Worm (Caenorhabditis elegans) whole organism, late embryonic: ENCODE data around the gene sid-2.

ENCODE experiments used
- C08G9.2 ChIP-seq: sonication (generic microtip); optimal IDR thresholded peaks from 2 replicates; lab custom pipeline; 2016; ENCODE audit warnings: mild to moderate bottlenecking, missing genetic modification characterization, moderate library complexity, missing compliant biosample characterization
- C38D4.7 ChIP-seq: fragments of 200-800 bp; sonication (Bioruptor generic); optimal IDR thresholded peaks from 2 replicates; lab custom pipeline; 2018; ENCODE audit warnings: mild to moderate bottlenecking, missing genetic modification characterization, moderate library complexity, missing compliant biosample characterization
- F13H6.1 ChIP-seq: sonication (generic microtip); optimal IDR thresholded peaks from 2 replicates; lab custom pipeline; 2016; ENCODE audit warnings: missing genetic modification characterization, missing compliant biosample characterization
- K02D7.2 ChIP-seq: sonication (generic microtip); optimal IDR thresholded peaks from 2 replicates; lab custom pipeline; 2017; ENCODE audit warnings: mild to moderate bottlenecking, missing genetic modification characterization, missing compliant biosample characterization
- T23F11.4 ChIP-seq: fragments of 200-800 bp; sonication (Bioruptor generic); optimal IDR thresholded peaks from 2 replicates; lab custom pipeline; 2018; ENCODE audit warnings: mild to moderate bottlenecking, missing genetic modification characterization, missing compliant biosample characterization
- Y22D7AL.16 ChIP-seq: sonication (generic microtip); optimal IDR thresholded peaks from 2 replicates; lab custom pipeline; 2016; ENCODE audit warnings: missing genetic modification characterization, missing compliant biosample characterization
- ahr-1 ChIP-seq: sonication (generic microtip); optimal IDR thresholded peaks from 2 replicates; lab custom pipeline; 2016; ENCODE audit warnings: missing genetic modification characterization, missing compliant biosample characterization
- ama-1 ChIP-seq: fragments of 150-350 bp; optimal IDR thresholded peaks from 2 replicates; lab custom pipeline; 2014
- ceh-14 ChIP-seq: sonication (generic microtip); optimal IDR thresholded peaks from 2 replicates; lab custom pipeline; 2016; ENCODE audit warnings: missing genotype, missing genetic modification characterization, missing compliant biosample characterization
- ceh-18 ChIP-seq: sonication (generic microtip); optimal IDR thresholded peaks from 2 replicates; lab custom pipeline; 2016; ENCODE audit warnings: missing genetic modification characterization, missing compliant biosample characterization
- ceh-2 ChIP-seq: sonication (generic microtip); optimal IDR thresholded peaks from 2 replicates; lab custom pipeline; 2016; ENCODE audit warnings: missing genotype, missing genetic modification characterization, missing compliant biosample characterization
- ceh-22 ChIP-seq: sonication (generic microtip); optimal IDR thresholded peaks from 2 replicates; lab custom pipeline; 2017; ENCODE audit warnings: missing biosample characterization, missing genetic modification characterization
- ceh-31 ChIP-seq: sonication (generic microtip); optimal IDR thresholded peaks from 2 replicates; lab custom pipeline; 2016; ENCODE audit warnings: missing genetic modification characterization, missing compliant biosample characterization
- ceh-34 ChIP-seq: sonication (generic microtip); optimal IDR thresholded peaks from 2 replicates; lab custom pipeline; 2016; ENCODE audit warnings: mild to moderate bottlenecking, missing genetic modification characterization, missing compliant biosample characterization
- ceh-45 ChIP-seq: fragments of 200-800 bp; sonication (Bioruptor generic); IDR thresholded peaks from 2 replicates; pipeline ENCODE4 v1.3.6; 2022; ENCODE audit warnings: missing genetic modification reagents, missing genetic modification characterization, missing compliant biosample characterization
- ceh-6 ChIP-seq: fragments of 200-800 bp; sonication (Bioruptor generic); optimal IDR thresholded peaks from 2 replicates; lab custom pipeline; 2018; ENCODE audit warnings: mild to moderate bottlenecking, missing genetic modification characterization, missing compliant biosample characterization
- che-1 ChIP-seq: sonication (generic microtip); optimal IDR thresholded peaks from 2 replicates; lab custom pipeline; 2016; ENCODE audit warnings: mild to moderate bottlenecking, missing genetic modification characterization, missing compliant biosample characterization
- elt-2 ChIP-seq: sonication (generic microtip); optimal IDR thresholded peaks from 2 replicates; lab custom pipeline; 2016; ENCODE audit warnings: missing genetic modification reagents, missing genetic modification characterization, missing compliant biosample characterization
- elt-4 ChIP-seq: sonication (generic microtip); optimal IDR thresholded peaks from 2 replicates; lab custom pipeline; 2016; ENCODE audit warnings: missing genetic modification characterization, missing compliant biosample characterization
- eyg-1 ChIP-seq: sonication (generic microtip); optimal IDR thresholded peaks from 2 replicates; lab custom pipeline; 2016; ENCODE audit warnings: missing genotype, missing genetic modification characterization, missing compliant biosample characterization
- fkh-10 ChIP-seq: fragments of 150-350 bp; optimal IDR thresholded peaks from 2 replicates; lab custom pipeline; 2014; ENCODE audit warnings: missing biosample characterization, missing genetic modification reagents, missing genetic modification characterization
- fkh-6 ChIP-seq: sonication (generic microtip); optimal IDR thresholded peaks from 2 replicates; lab custom pipeline; 2016; ENCODE audit warnings: missing genetic modification characterization, missing compliant biosample characterization
- gmeb-2 ChIP-seq: sonication (generic microtip); optimal IDR thresholded peaks from 2 replicates; lab custom pipeline; 2016; ENCODE audit warnings: missing genetic modification characterization, inconsistent platforms, missing compliant biosample characterization
- hlh-30 ChIP-seq: sonication (generic microtip); optimal IDR thresholded peaks from 2 replicates; lab custom pipeline; 2017; ENCODE audit warnings: antibody characterized with exemption, missing genetic modification characterization, missing compliant biosample characterization; ENCODE audit not compliant: insufficient read depth
- hlh-6 ChIP-seq: sonication (generic microtip); optimal IDR thresholded peaks from 2 replicates; lab custom pipeline; 2016; ENCODE audit warnings: missing genotype, missing genetic modification characterization, missing compliant biosample characterization
- hlh-8 ChIP-seq: sonication (generic microtip); optimal IDR thresholded peaks from 2 replicates; lab custom pipeline; 2016; ENCODE audit warnings: missing genotype, missing genetic modification characterization, missing compliant biosample characterization
- lim-6 ChIP-seq: sonication (generic microtip); optimal IDR thresholded peaks from 2 replicates; lab custom pipeline; 2016; ENCODE audit warnings: missing genetic modification characterization, missing compliant biosample characterization
- madf-2 ChIP-seq: sonication (generic microtip); optimal IDR thresholded peaks from 2 replicates; lab custom pipeline; 2017; ENCODE audit warnings: missing genetic modification characterization, missing compliant biosample characterization
- nhr-11 ChIP-seq: fragments of 150-350 bp; optimal IDR thresholded peaks from 2 replicates; lab custom pipeline; 2014; ENCODE audit warnings: missing biosample characterization, missing genetic modification characterization
- nhr-232 ChIP-seq: sonication (generic microtip); optimal IDR thresholded peaks from 2 replicates; lab custom pipeline; 2016; ENCODE audit warnings: missing genetic modification characterization, missing compliant biosample characterization
- pat-9 ChIP-seq: fragments of 200-800 bp; sonication (Bioruptor generic); optimal IDR thresholded peaks from 2 replicates; lab custom pipeline; 2018; ENCODE audit warnings: mild to moderate bottlenecking, missing genetic modification characterization, moderate library complexity, missing compliant biosample characterization
- pax-1 ChIP-seq: fragments of 150-350 bp; optimal IDR thresholded peaks from 2 replicates; lab custom pipeline; 2014; ENCODE audit warnings: missing biosample characterization, missing genetic modification characterization
- pha-2 ChIP-seq: sonication (generic microtip); optimal IDR thresholded peaks from 2 replicates; lab custom pipeline; 2017; ENCODE audit warnings: mild to moderate bottlenecking, missing genetic modification characterization, missing compliant biosample characterization
- pha-4 ChIP-seq: fragments of 150-350 bp; optimal IDR thresholded peaks from 2 replicates; lab custom pipeline; 2018; ENCODE audit warnings: missing biosample characterization, missing genetic modification reagents, missing genetic modification characterization
- pqm-1 ChIP-seq: sonication (generic microtip); optimal IDR thresholded peaks from 2 replicates; lab custom pipeline; 2016; ENCODE audit warnings: missing genetic modification characterization, missing compliant biosample characterization
- pros-1 ChIP-seq: fragments of 150-350 bp; optimal IDR thresholded peaks from 2 replicates; lab custom pipeline; 2014; ENCODE audit warnings: missing biosample characterization, missing genetic modification reagents, missing genetic modification characterization
- ref-2 ChIP-seq: sonication (generic microtip); optimal IDR thresholded peaks from 2 replicates; lab custom pipeline; 2016; ENCODE audit warnings: missing genetic modification characterization, missing compliant biosample characterization
- rnt-1 ChIP-seq: sonication (generic microtip); optimal IDR thresholded peaks from 2 replicates; lab custom pipeline; 2016; ENCODE audit warnings: missing genetic modification characterization, missing compliant biosample characterization
- sdc-2 ChIP-seq: sonication (generic microtip); optimal IDR thresholded peaks from 2 replicates; lab custom pipeline; 2016; ENCODE audit warnings: missing genotype, missing genetic modification characterization, missing compliant biosample characterization
- sox-2 ChIP-seq: fragments of 200-800 bp; sonication (Bioruptor generic); IDR thresholded peaks from 2 replicates; pipeline ENCODE4 v1.3.6; 2022; ENCODE audit warnings: missing genetic modification reagents, missing genetic modification characterization, missing compliant biosample characterization
- syd-9 ChIP-seq: sonication (generic microtip); optimal IDR thresholded peaks from 2 replicates; lab custom pipeline; 2016; ENCODE audit warnings: mild to moderate bottlenecking, missing genetic modification characterization, moderate library complexity, missing compliant biosample characterization
- tbx-2 ChIP-seq: sonication (generic microtip); optimal IDR thresholded peaks from 2 replicates; lab custom pipeline; 2016; ENCODE audit warnings: missing genetic modification characterization, missing compliant biosample characterization
- tbx-7 ChIP-seq: sonication (generic microtip); optimal IDR thresholded peaks from 2 replicates; lab custom pipeline; 2016; ENCODE audit warnings: missing genotype, missing genetic modification characterization, missing compliant biosample characterization
- unc-3 ChIP-seq, 2 experiments: fragments of 200-800 bp in 1 of 2; sonication (Bioruptor generic) in 1 of 2; sonication (generic microtip) in 1 of 2; conservative IDR thresholded peaks in 1 of 2; optimal IDR thresholded peaks in 1 of 2; 2 replicates each; pipeline versions ENCODE4 v1.3.6 to Lab custom; 2016 to 2022; ENCODE audit warnings: missing compliant biosample characterization in 2 of 2, missing genetic modification characterization in 2 of 2, missing genetic modification reagents in 1 of 2
- unc-55 ChIP-seq: sonication (generic microtip); optimal IDR thresholded peaks from 2 replicates; lab custom pipeline; 2017; ENCODE audit warnings: missing biosample characterization, missing genetic modification reagents, missing genetic modification characterization

Gene sid-2

DNA sequence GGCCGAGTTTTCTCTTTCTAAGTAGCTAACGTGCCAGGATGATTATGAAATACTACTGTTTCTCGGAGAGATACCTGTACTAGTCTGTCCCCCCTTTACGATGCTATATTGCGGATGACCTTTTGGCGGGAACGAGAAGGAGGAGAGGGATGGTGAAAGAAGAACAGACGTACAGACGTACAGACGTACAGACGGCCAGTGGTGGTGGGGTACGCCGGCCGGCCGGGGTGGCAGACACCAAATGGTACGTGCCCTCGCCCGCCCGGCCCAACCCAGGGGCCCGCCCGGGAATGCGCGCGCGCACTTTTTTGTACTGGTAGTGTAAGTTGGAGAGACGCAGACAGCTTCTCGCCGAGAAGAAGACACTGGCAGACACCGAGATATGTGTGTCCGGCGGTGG lies 41.8 kb downstream of the sid-2 start:
- TF ChIP-seq ref-2 (tag; lab: Kevin White, UChicago) (peak; percentile 67), rnt-1 (tag; lab: Kevin White, UChicago) (peak; percentile 14), ceh-31 (tag; lab: Kevin White, UChicago) (peak; percentile 40), ceh-18 (tag; lab: Kevin White, UChicago) (no peak), ceh-14 (tag; lab: Kevin White, UChicago) (no peak), madf-2 (tag; lab: Kevin White, UChicago) (no peak), tbx-7 (no peak), ceh-2 (tag; lab: Kevin White, UChicago) (peak; percentile 1), ceh-45 (no peak), che-1 (tag; lab: Kevin White, UChicago) (no peak), ceh-22 (tag; lab: Kevin White, UChicago) (no peak), pat-9 (tag; lab: Kevin White, UChicago) (peak; percentile 49), eyg-1 (peak; percentile 62), nhr-11 (no peak), tbx-2 (tag; lab: Kevin White, UChicago) (peak; percentile 85), ceh-34 (tag; lab: Kevin White, UChicago) (peak; percentile 79), C08G9.2 (tag; lab: Kevin White, UChicago) (peak; percentile 13), nhr-232 (peak; percentile 1), lim-6 (tag; lab: Kevin White, UChicago) (peak; percentile 10), C38D4.7 (GFP tag; lab: Kevin White, UChicago) (peak; percentile 29), pqm-1 (tag; lab: Kevin White, UChicago) (no peak), syd-9 (no peak), elt-2 (peak; percentile 33), T23F11.4 (GFP tag; lab: Kevin White, UChicago) (peak; percentile 50), ama-1 (lab: Kevin White, UChicago) (no peak), F13H6.1 (tag; lab: Kevin White, UChicago) (peak; percentile 25), pros-1 (peak; percentile 53), pax-1 (tag; lab: Kevin White, UChicago) (no peak), fkh-6 (tag; lab: Kevin White, UChicago) (peak; percentile 7), fkh-10 (no peak), gmeb-2 (tag; lab: Kevin White, UChicago) (peak; percentile 8), sox-2 (peak; percentile 37; the same call in 1 of the 2 replicates), pha-4 (tag; lab: Kevin White, UChicago) (no peak), sdc-2 (tag; lab: Kevin White, UChicago) (peak; percentile 73), hlh-8 (tag; lab: Kevin White, UChicago) (peak; percentile 1), Y22D7AL.16 (tag; lab: Kevin White, UChicago) (peak; percentile 19), ceh-6 (GFP tag; lab: Kevin White, UChicago) (peak; percentile 7), hlh-30 (tag; lab: Kevin White, UChicago) (no peak)
- TF ChIP-seq, all 69 proteins: peak for 23

DNA sequence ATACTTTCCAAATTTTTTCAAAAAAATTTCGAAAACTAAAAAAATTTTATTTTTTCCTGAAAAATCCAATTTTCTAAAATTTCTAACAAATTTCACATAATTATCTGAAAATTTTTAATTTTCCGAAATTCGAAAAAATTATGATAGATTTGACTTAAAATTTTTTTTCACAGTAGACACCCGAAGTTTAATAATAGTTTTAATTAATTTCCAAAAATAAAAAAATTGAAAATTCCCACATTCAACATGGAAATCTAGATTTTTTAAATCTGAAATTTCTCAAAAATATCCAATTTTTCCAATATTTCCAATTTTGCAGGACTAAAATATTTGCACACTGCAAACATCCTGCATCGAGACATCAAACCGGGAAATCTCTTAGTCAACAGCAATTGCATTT lies 42.7 kb downstream of the sid-2 start:
- TF ChIP-seq pha-2 (no peak), unc-55 (no peak), ahr-1 (tag; lab: Kevin White, UChicago) (no peak), elt-4 (no peak), K02D7.2 (tag; lab: Kevin White, UChicago) (no peak), Y22D7AL.16 (tag; lab: Kevin White, UChicago) (no peak), unc-3 (GFP tag; conservative IDR thresholded peaks at IDR 0.05; lab: Robert Waterston, UW) (no peak), unc-3 (tag; optimal IDR thresholded peaks at IDR 0.05; lab: Kevin White, UChicago) (no peak), hlh-6 (tag; lab: Kevin White, UChicago) (no peak), nhr-232 (no peak), ama-1 (lab: Kevin White, UChicago) (no peak), C38D4.7 (GFP tag; lab: Kevin White, UChicago) (no peak)
